Fruit fly (Drosophila melanogaster) whole organism, embryonic: Measurements from ENCODE around the gene CG17625.
A peak's percentile ranks its signal among the peaks of the same experiment; 100 is the strongest.

Experiments used
- Bdp1 ChIP-seq: fragments of 200-800 bp; sonication (Bioruptor generic); optimal IDR thresholded peaks from 3 replicates; lab custom pipeline; 2016; ENCODE audit warnings: missing biosample characterization, missing genetic modification characterization
- CG11695 ChIP-seq: fragments of 200-800 bp; sonication (Bioruptor generic); IDR thresholded peaks from 3 replicates; pipeline ENCODE4 v1.3.6; 2022; ENCODE audit warnings: missing biosample characterization, missing genetic modification characterization
- CG13775 ChIP-seq: fragments of 200-800 bp; sonication (Bioruptor generic); optimal IDR thresholded peaks from 3 replicates; lab custom pipeline; 2017; ENCODE audit warnings: missing biosample characterization, mild to moderate bottlenecking, missing genetic modification characterization
- CG14050 ChIP-seq: fragments of 200-800 bp; sonication (Bioruptor generic); IDR thresholded peaks from 3 replicates; pipeline ENCODE4 v1.3.6; 2022; ENCODE audit warnings: missing biosample characterization, missing genetic modification characterization
- CG15269 ChIP-seq: fragments of 200-800 bp; sonication (Bioruptor generic); optimal IDR thresholded peaks from 2 replicates; lab custom pipeline; 2018; ENCODE audit warnings: missing biosample characterization, mild to moderate bottlenecking, missing genetic modification characterization, moderate library complexity
- CG1602 ChIP-seq: fragments of 200-800 bp; sonication (Bioruptor generic); optimal IDR thresholded peaks from 3 replicates; lab custom pipeline; 2016; ENCODE audit warnings: missing biosample characterization, missing genetic modification characterization
- CG1647 ChIP-seq: fragments of 200-800 bp; sonication (Bioruptor generic); optimal IDR thresholded peaks from 3 replicates; lab custom pipeline; 2016; ENCODE audit warnings: missing biosample characterization, missing genetic modification characterization
- CG16779 ChIP-seq: fragments of 200-800 bp; sonication (Bioruptor generic); IDR thresholded peaks from 2 replicates; pipeline ENCODE4 v1.3.6; 2022; ENCODE audit warnings: missing biosample characterization, missing genetic modification characterization
- CG1832 ChIP-seq: fragments of 200-800 bp; sonication (Bioruptor generic); optimal IDR thresholded peaks from 2 replicates; lab custom pipeline; 2017; ENCODE audit warnings: missing biosample characterization, mild to moderate bottlenecking, missing genetic modification characterization, inconsistent platforms
- CG2678 ChIP-seq: fragments of 200-800 bp; sonication (Bioruptor generic); optimal IDR thresholded peaks from 3 replicates; lab custom pipeline; 2019; ENCODE audit warnings: missing biosample characterization, mild to moderate bottlenecking, missing genetic modification characterization, moderate library complexity
- CG32767 ChIP-seq: fragments of 200-800 bp; sonication (Bioruptor generic); IDR thresholded peaks from 2 replicates; pipeline ENCODE4 v1.3.6; 2022; ENCODE audit warnings: missing biosample characterization, missing genetic modification characterization
- CG33213 ChIP-seq: fragments of 200-800 bp; sonication (Bioruptor generic); optimal IDR thresholded peaks from 3 replicates; lab custom pipeline; 2016; ENCODE audit warnings: missing biosample characterization, missing genetic modification characterization
- CG3847 ChIP-seq: fragments of 200-800 bp; sonication (Bioruptor generic); IDR thresholded peaks from 2 replicates; pipeline ENCODE4 v1.3.6; 2022; ENCODE audit warnings: missing biosample characterization, missing genetic modification characterization
- CG4328 ChIP-seq: fragments of 200-800 bp; sonication (Bioruptor generic); optimal IDR thresholded peaks from 3 replicates; lab custom pipeline; 2017; ENCODE audit warnings: missing biosample characterization, missing genetic modification reagents, missing genetic modification characterization
- CG6765 ChIP-seq: fragments of 200-800 bp; sonication (Bioruptor generic); optimal IDR thresholded peaks from 3 replicates; lab custom pipeline; 2017; ENCODE audit warnings: missing biosample characterization, mild to moderate bottlenecking, missing genetic modification characterization
- CG8290 ChIP-seq, 3 experiments: fragments of 200-800 bp; sonication (Bioruptor generic); optimal IDR thresholded peaks; 2 replicates each; lab custom pipeline; 2016 to 2019; ENCODE audit warnings: missing biosample characterization in 3 of 3, missing genetic modification characterization in 3 of 3, mild to moderate bottlenecking in 2 of 3, moderate library complexity in 1 of 3
- CG8359 ChIP-seq: fragments of 200-800 bp; sonication (Bioruptor generic); optimal IDR thresholded peaks from 2 replicates; lab custom pipeline; 2017; ENCODE audit warnings: missing biosample characterization, mild to moderate bottlenecking, missing genetic modification characterization, borderline replicate concordance
- CG9215 ChIP-seq: fragments of 200-800 bp; sonication (Bioruptor generic); IDR thresholded peaks from 2 replicates; pipeline ENCODE4 v1.3.6; 2022; ENCODE audit warnings: missing biosample characterization, missing genetic modification characterization
- CG9797 ChIP-seq: fragments of 200-800 bp; sonication (Bioruptor generic); optimal IDR thresholded peaks from 3 replicates; lab custom pipeline; 2018; ENCODE audit warnings: missing biosample characterization, mild to moderate bottlenecking, missing genetic modification characterization
- CG9876 ChIP-seq: fragments of 200-800 bp; sonication (Bioruptor generic); optimal IDR thresholded peaks from 2 replicates; lab custom pipeline; 2016; ENCODE audit warnings: missing biosample characterization, missing genetic modification characterization
- E2f2 ChIP-seq: fragments of 200-800 bp; sonication (Bioruptor generic); IDR thresholded peaks from 2 replicates; pipeline ENCODE4 v1.3.6; 2022; ENCODE audit warnings: missing biosample characterization, missing genetic modification characterization
- Ets65A ChIP-seq: fragments of 200-800 bp; sonication (Bioruptor generic); peaks from one replicate; lab custom pipeline; 2016; ENCODE audit warnings: missing biosample characterization, missing genetic modification characterization
- HmgZ ChIP-seq: fragments of 200-800 bp; sonication (Bioruptor generic); optimal IDR thresholded peaks from 2 replicates; lab custom pipeline; 2018; ENCODE audit warnings: missing biosample characterization, mild to moderate bottlenecking, missing genetic modification characterization
- Hmx ChIP-seq: fragments of 200-800 bp; sonication (Bioruptor generic); optimal IDR thresholded peaks from 2 replicates; lab custom pipeline; 2016; ENCODE audit warnings: missing biosample characterization, missing genetic modification characterization
- Med ChIP-seq: fragments of 200-800 bp; sonication (Bioruptor generic); peaks from one replicate; lab custom pipeline; 2016; ENCODE audit warnings: missing biosample characterization, missing genetic modification characterization, mild to moderate bottlenecking, inconsistent platforms, moderate library complexity
- Opbp ChIP-seq: fragments of 200-800 bp; sonication (Bioruptor generic); IDR thresholded peaks from 3 replicates; pipeline ENCODE4 v1.3.6; 2022; ENCODE audit warnings: missing biosample characterization, missing genetic modification characterization; ENCODE audit not compliant: partially characterized antibody
- Scr ChIP-seq: fragments of 200-800 bp; sonication (Bioruptor generic); IDR thresholded peaks from 2 replicates; pipeline ENCODE4 v1.3.6; 2022; ENCODE audit warnings: missing biosample characterization, missing genetic modification characterization; ENCODE audit not compliant: partially characterized antibody
- Ssrp ChIP-seq: fragments of 200-800 bp; sonication (Bioruptor generic); optimal IDR thresholded peaks from 2 replicates; lab custom pipeline; 2018; ENCODE audit warnings: missing biosample characterization, mild to moderate bottlenecking, missing genetic modification characterization, moderate library complexity
- Xrp1 ChIP-seq: fragments of 200-800 bp; sonication (Bioruptor generic); IDR thresholded peaks from 2 replicates; pipeline ENCODE4 v1.3.6; 2022; ENCODE audit warnings: missing biosample characterization, missing genetic modification characterization
- ap ChIP-seq: fragments of 200-800 bp; sonication (Bioruptor generic); IDR thresholded peaks from 2 replicates; pipeline ENCODE4 v1.3.6; 2022; ENCODE audit warnings: missing biosample characterization, missing genetic modification characterization
- ash1 ChIP-seq: fragments of 200-800 bp; sonication (Bioruptor generic); optimal IDR thresholded peaks from 2 replicates; lab custom pipeline; 2018; ENCODE audit warnings: missing biosample characterization, mild to moderate bottlenecking, missing genetic modification characterization
- cas ChIP-seq: fragments of 200-800 bp; sonication (Bioruptor generic); IDR thresholded peaks from 2 replicates; pipeline ENCODE4 v1.3.6; 2022; ENCODE audit warnings: missing biosample characterization, missing genetic modification characterization
- ci ChIP-seq: fragments of 200-800 bp; sonication (Bioruptor generic); IDR thresholded peaks from 3 replicates; pipeline ENCODE4 v1.3.6; 2022; ENCODE audit warnings: missing biosample characterization, missing genetic modification characterization
- ems ChIP-seq: fragments of 200-800 bp; sonication (Bioruptor generic); optimal IDR thresholded peaks from 3 replicates; lab custom pipeline; 2016; ENCODE audit warnings: missing biosample characterization, missing genetic modification characterization
- ewg ChIP-seq: fragments of 200-800 bp; sonication (Bioruptor generic); optimal IDR thresholded peaks from 3 replicates; lab custom pipeline; 2017; ENCODE audit warnings: mild to moderate bottlenecking, missing biosample characterization, missing genetic modification reagents, missing genetic modification characterization
- fd96Cb ChIP-seq: fragments of 200-800 bp; sonication (Bioruptor generic); optimal IDR thresholded peaks from 2 replicates; lab custom pipeline; 2018; ENCODE audit warnings: missing biosample characterization, mild to moderate bottlenecking, missing genetic modification characterization, moderate library complexity
- gsb ChIP-seq: fragments of 200-800 bp; sonication (Bioruptor generic); IDR thresholded peaks from 2 replicates; pipeline ENCODE4 v1.3.6; 2022; ENCODE audit warnings: missing biosample characterization, missing genetic modification characterization
- gsb-n ChIP-seq: fragments of 200-800 bp; sonication (Bioruptor generic); optimal IDR thresholded peaks from 3 replicates; lab custom pipeline; 2018; ENCODE audit warnings: missing biosample characterization, mild to moderate bottlenecking, missing genetic modification characterization
- lbe ChIP-seq: fragments of 200-800 bp; sonication (Bioruptor generic); optimal IDR thresholded peaks from 2 replicates; lab custom pipeline; 2016; ENCODE audit warnings: missing biosample characterization, mild to moderate bottlenecking, missing genetic modification characterization
- luna ChIP-seq: fragments of 200-800 bp; sonication (Bioruptor generic); optimal IDR thresholded peaks from 2 replicates; lab custom pipeline; 2016; ENCODE audit warnings: missing biosample characterization, missing genetic modification characterization
- org-1 ChIP-seq: fragments of 200-800 bp; sonication (Bioruptor generic); optimal IDR thresholded peaks from 2 replicates; lab custom pipeline; 2017; ENCODE audit warnings: missing biosample characterization, missing genetic modification characterization
- pb ChIP-seq: fragments of 200-800 bp; sonication (Bioruptor generic); optimal IDR thresholded peaks from 3 replicates; lab custom pipeline; 2016; ENCODE audit warnings: missing biosample characterization, missing genetic modification characterization
- peb ChIP-seq: fragments of 200-800 bp; sonication (Bioruptor generic); IDR thresholded peaks from 2 replicates; pipeline ENCODE4 v1.3.6; 2022; ENCODE audit warnings: missing biosample characterization, missing genetic modification characterization
- repo ChIP-seq: fragments of 200-800 bp; sonication (Bioruptor generic); optimal IDR thresholded peaks from 2 replicates; lab custom pipeline; 2016; ENCODE audit warnings: missing biosample characterization, missing genetic modification characterization
- sc ChIP-seq, 3 experiments: fragments of >200 bp in 2 of 3; fragments of 200-800 bp in 1 of 3; sonication (Bioruptor generic) in 1 of 3; optimal IDR thresholded peaks; 2 replicates in 2 of 3; 3 replicates in 1 of 3; lab custom pipeline; 2017; ENCODE audit warnings: mild to moderate bottlenecking in 1 of 3, missing biosample characterization in 1 of 3, missing genetic modification characterization in 1 of 3, missing genetic modification reagents in 1 of 3
- sima ChIP-seq: fragments of 200-800 bp; sonication (Bioruptor generic); optimal IDR thresholded peaks from 2 replicates; lab custom pipeline; 2016; ENCODE audit warnings: missing biosample characterization, missing genetic modification characterization
- slou ChIP-seq: fragments of 200-800 bp; sonication (Bioruptor generic); optimal IDR thresholded peaks from 3 replicates; lab custom pipeline; 2016; ENCODE audit warnings: missing biosample characterization, missing genetic modification characterization
- vfl ChIP-seq: fragments of 200-800 bp; sonication (Bioruptor generic); optimal IDR thresholded peaks from 2 replicates; lab custom pipeline; 2016; ENCODE audit warnings: missing biosample characterization, missing genetic modification characterization
- vnd ChIP-seq: fragments of 200-800 bp; sonication (Bioruptor generic); IDR thresholded peaks from 3 replicates; pipeline ENCODE4 v1.3.6; 2022; ENCODE audit warnings: missing biosample characterization, missing genetic modification characterization; ENCODE audit not compliant: partially characterized antibody
- wor ChIP-seq: fragments of 200-800 bp; sonication (Bioruptor generic); IDR thresholded peaks from 2 replicates; pipeline ENCODE4 v1.3.6; 2022; ENCODE audit warnings: missing biosample characterization, missing genetic modification characterization

The CG17625 gene

DNA sequence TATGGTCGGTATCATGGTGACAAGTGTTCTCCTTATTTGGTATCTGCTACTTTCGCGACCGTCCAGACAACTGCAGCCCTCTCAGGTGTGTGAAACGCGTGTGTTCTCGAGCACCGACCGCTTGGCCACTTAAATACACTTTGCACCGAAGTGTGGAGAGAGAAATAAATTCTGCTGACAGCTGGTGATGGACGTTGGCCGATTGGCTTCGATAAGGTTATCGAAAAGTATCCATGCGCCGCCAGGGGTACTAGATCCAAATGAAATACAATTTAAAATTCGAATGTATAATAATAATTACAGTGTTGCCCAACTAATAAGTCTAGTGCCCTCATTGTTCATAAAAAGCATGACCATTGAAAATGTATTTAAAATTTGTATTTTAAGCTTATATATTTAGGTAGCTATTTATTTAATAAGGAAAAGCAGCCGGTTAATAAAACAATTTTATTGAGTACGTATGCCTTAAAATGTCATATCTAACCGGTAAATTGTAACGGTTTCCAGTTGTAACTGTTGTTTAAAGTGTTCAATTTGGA, at the start of gene CG17625, which contains the start of gene Gclm (continued):
- TF ChIP-seq CG2678 (tag; lab: Kevin White, UChicago): peak; percentile 53
- TF ChIP-seq CG16779 (GFP tag; lab: Robert Waterston, UW): no peak; the same call in 1 of the 2 replicates
- TF ChIP-seq CG1602 (GFP tag; lab: Kevin White, UChicago): peak; percentile 34
- no peak for TF ChIP-seq ash1 (GFP tag; lab: Kevin White, UChicago)
- no peak for TF ChIP-seq Hmx (GFP tag; lab: Kevin White, UChicago)
- TF ChIP-seq CG33213: peak; percentile 28
- peak; percentile 45; the same call in 1 of the 2 replicates for TF ChIP-seq CG9215 (GFP tag; lab: Robert Waterston, UW)
- no peak for TF ChIP-seq sc (optimal IDR thresholded peaks at IDR 0.05; lab: Kevin White, UChicago)
- TF ChIP-seq sc (GFP tag; optimal IDR thresholded peaks at IDR 0.05; lab: Kevin White, UChicago): no peak
- peak; percentile 14 for TF ChIP-seq ems
- peak; percentile 39 for TF ChIP-seq Ssrp (tag; lab: Kevin White, UChicago)
- peak; percentile 33 for TF ChIP-seq CG8290 (GFP tag; optimal IDR thresholded peaks at IDR 0.05; lab: Kevin White, UChicago)
- TF ChIP-seq CG8290 (tag; optimal IDR thresholded peaks at IDR 0.05; lab: Kevin White, UChicago): no peak
- peak; percentile 48 for TF ChIP-seq CG3847
- TF ChIP-seq vfl (GFP tag; lab: Kevin White, UChicago): peak; percentile 26
- TF ChIP-seq ewg (GFP tag; lab: Kevin White, UChicago): peak; percentile 33
- peak; percentile 60 for TF ChIP-seq CG15269
- TF ChIP-seq slou: no peak
- TF ChIP-seq Bdp1 (GFP tag; lab: Kevin White, UChicago): peak; percentile 40
- no peak for TF ChIP-seq org-1 (GFP tag; lab: Kevin White, UChicago)
- peak; percentile 92 for TF ChIP-seq Med (GFP tag; lab: Kevin White, UChicago)
- TF ChIP-seq Xrp1 (GFP tag; lab: Robert Waterston, UW): peak; percentile 65; the same call in 1 of the 2 replicates
- no peak for TF ChIP-seq ap (GFP tag; lab: Robert Waterston, UW)
- TF ChIP-seq CG9876 (GFP tag; lab: Kevin White, UChicago): no peak
- no peak for TF ChIP-seq pb
- TF ChIP-seq CG13775 (GFP tag; lab: Kevin White, UChicago): peak; percentile 28
- no peak for TF ChIP-seq CG11695 (GFP tag; lab: Robert Waterston, UW)
- peak; percentile 66 for TF ChIP-seq HmgZ
- no peak for TF ChIP-seq sima
- TF ChIP-seq vnd: peak; percentile 47; the same call in 2 of the 3 replicates
- TF ChIP-seq gsb: 0 out of 2 replicates have a peak, but pooled peaks have one; percentile 32
- no peak for TF ChIP-seq luna (GFP tag; lab: Kevin White, UChicago)
- TF ChIP-seq CG1647 (GFP tag; lab: Kevin White, UChicago): peak; percentile 22
- peak; percentile 76 for TF ChIP-seq Scr (GFP tag; lab: Robert Waterston, UW)
- TF ChIP-seq ci: peak; percentile 74

DNA sequence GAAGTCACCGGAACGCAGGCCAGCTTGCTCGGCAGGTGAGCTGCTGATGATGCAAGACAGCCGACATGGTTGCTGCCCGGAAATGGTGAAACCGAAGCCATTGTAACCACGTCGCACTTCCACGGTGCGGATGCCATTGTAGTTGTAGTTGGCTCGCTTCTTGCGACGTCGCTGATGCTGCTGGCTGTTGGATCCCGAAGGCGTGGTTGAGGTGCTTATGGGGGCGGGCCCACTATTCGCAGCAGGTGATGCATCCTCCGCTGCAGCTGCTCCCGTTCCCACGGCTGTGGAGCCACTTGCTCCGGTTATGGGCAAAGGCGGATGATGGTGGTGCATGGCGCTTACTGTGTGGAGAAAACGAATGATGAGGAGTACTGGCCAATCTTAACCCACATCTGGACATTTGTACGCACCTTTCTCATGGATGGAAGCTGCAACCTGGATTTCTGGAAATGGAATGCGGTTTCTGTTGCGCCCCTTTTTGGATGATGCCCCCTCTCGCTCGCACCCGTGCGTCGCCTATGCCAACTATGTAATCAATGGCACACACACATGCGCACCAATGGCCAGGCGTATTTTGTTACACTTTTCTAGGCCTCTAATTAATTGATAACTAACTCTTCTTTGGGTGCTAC, 47.9 kb upstream of the CG17625 start:
- no peak for TF ChIP-seq CG14050 (GFP tag; lab: Robert Waterston, UW)
- TF ChIP-seq E2f2 (GFP tag; lab: Robert Waterston, UW): no peak
- TF ChIP-seq CG1832: peak; percentile 59
- TF ChIP-seq Med (GFP tag; lab: Kevin White, UChicago): peak; percentile 62
- TF ChIP-seq wor (GFP tag; lab: Robert Waterston, UW): no peak
- TF ChIP-seq CG8359 (GFP tag; lab: Kevin White, UChicago): peak; percentile 34
- TF ChIP-seq fd96Cb: no peak
- TF ChIP-seq lbe (GFP tag; lab: Kevin White, UChicago): no peak
- TF ChIP-seq cas (GFP tag; lab: Robert Waterston, UW): no peak
- no peak for TF ChIP-seq CG9797
- peak; percentile 37; the same call in 1 of the 2 replicates for TF ChIP-seq CG32767
- TF ChIP-seq CG6765 (GFP tag; lab: Kevin White, UChicago): no peak
- TF ChIP-seq Ets65A: peak; percentile 80
- TF ChIP-seq Opbp (GFP tag; lab: Robert Waterston, UW): 0 out of 3 replicates have a peak, but pooled peaks have one; percentile 33
- TF ChIP-seq CG4328 (GFP tag; lab: Kevin White, UChicago): no peak
- TF ChIP-seq CG1602 (GFP tag; lab: Kevin White, UChicago): no peak
- no peak for TF ChIP-seq peb (GFP tag; lab: Robert Waterston, UW)
- TF ChIP-seq repo (GFP tag; lab: Kevin White, UChicago): no peak
- no peak for TF ChIP-seq gsb-n
